Worm (Caenorhabditis elegans) whole organism, L1 larva: ENCODE measurements around the gene R05C11.4.
"Not testable (repeated sequence)": the region's sequence is repeated elsewhere in the genome, so short reads cannot be mapped to it uniquely, and the experiment has no call there.

Experiments
- C04F5.9 ChIP-seq: sonication (generic microtip); optimal IDR thresholded peaks from 2 replicates; lab custom pipeline; 2016; ENCODE audit warnings: missing genetic modification characterization, missing compliant biosample characterization
- fkh-10 ChIP-seq: sonication (generic microtip); optimal IDR thresholded peaks from 2 replicates; lab custom pipeline; 2017; ENCODE audit warnings: missing biosample characterization, missing genetic modification reagents, missing genetic modification characterization
- fkh-8 ChIP-seq: sonication (generic microtip); optimal IDR thresholded peaks from 2 replicates; lab custom pipeline; 2016; ENCODE audit warnings: mild to moderate bottlenecking, missing genetic modification characterization, missing compliant biosample characterization
- lin-14 ChIP-seq: fragments of 200-800 bp; sonication (Bioruptor generic); optimal IDR thresholded peaks from 2 replicates; lab custom pipeline; 2018; ENCODE audit warnings: mild to moderate bottlenecking, missing genetic modification characterization, moderate library complexity, missing compliant biosample characterization
- mep-1 ChIP-seq: fragments of 150-350 bp; optimal IDR thresholded peaks from 2 replicates; lab custom pipeline; 2014; ENCODE audit warnings: missing biosample characterization, missing genetic modification characterization
- nhr-12 ChIP-seq: sonication (generic microtip); optimal IDR thresholded peaks from 2 replicates; lab custom pipeline; 2017; ENCODE audit warnings: missing biosample characterization, missing genetic modification characterization
- nhr-76 ChIP-seq: sonication (generic microtip); optimal IDR thresholded peaks from 2 replicates; lab custom pipeline; 2017; ENCODE audit warnings: missing biosample characterization, missing genetic modification characterization
- nhr-77 ChIP-seq: fragments of 150-350 bp; optimal IDR thresholded peaks from 2 replicates; lab custom pipeline; 2014; ENCODE audit warnings: missing biosample characterization, missing genetic modification characterization
- nhr-85 ChIP-seq: sonication (generic microtip); peaks from one replicate; lab custom pipeline; 2016; ENCODE audit warnings: missing genetic modification characterization, inconsistent platforms, missing compliant biosample characterization
- pqm-1 ChIP-seq: sonication (generic microtip); optimal IDR thresholded peaks from 3 replicates; lab custom pipeline; 2017; ENCODE audit warnings: missing biosample characterization, missing genetic modification characterization
- sup-37 ChIP-seq: fragments of 200-800 bp; sonication (Bioruptor generic); optimal IDR thresholded peaks from 2 replicates; lab custom pipeline; 2018; ENCODE audit warnings: mild to moderate bottlenecking, missing genetic modification characterization, missing compliant biosample characterization
- ztf-4 ChIP-seq: fragments of 150-350 bp; optimal IDR thresholded peaks from 2 replicates; lab custom pipeline; 2014; ENCODE audit warnings: missing biosample characterization, missing genetic modification characterization

- not testable (repeated sequence) for TF ChIP-seq ztf-4; nhr-12; nhr-76 (tag; lab: Kevin White, UChicago); C04F5.9; lin-14 (GFP tag; lab: Kevin White, UChicago); nhr-85 (tag; lab: Kevin White, UChicago); pqm-1 (tag; lab: Kevin White, UChicago); mep-1 (tag; lab: Kevin White, UChicago); nhr-77 (tag; lab: Kevin White, UChicago); sup-37 (GFP tag; lab: Kevin White, UChicago); fkh-8 (tag; lab: Kevin White, UChicago); fkh-10 (GFP tag; lab: Kevin White, UChicago)
Observed at ce11 chrIV:2051195-2051594, at the start of gene R05C11.4.
